Fruit fly (Drosophila melanogaster) whole organism, embryonic: Measurements from ENCODE around the gene Tmx3.

Experiments used
- Atf6 ChIP-seq: fragments of 200-800 bp; sonication (Bioruptor generic); IDR thresholded peaks from 2 replicates; pipeline ENCODE4 v1.3.6; 2022; ENCODE audit warnings: missing biosample characterization, missing genetic modification characterization
- CG13424 ChIP-seq: fragments of 200-800 bp; sonication (Bioruptor generic); optimal IDR thresholded peaks from 2 replicates; lab custom pipeline; 2019; ENCODE audit warnings: missing biosample characterization, mild to moderate bottlenecking, missing genetic modification characterization, moderate library complexity
- D ChIP-seq, 2 experiments: fragments of 200-800 bp in 1 of 2; fragments of >200 bp in 1 of 2; sonication (Bioruptor generic) in 1 of 2; optimal IDR thresholded peaks; 2 replicates in 1 of 2; 3 replicates in 1 of 2; lab custom pipeline; 2017; ENCODE audit warnings: mild to moderate bottlenecking in 1 of 2, missing biosample characterization in 1 of 2, missing genetic modification characterization in 1 of 2, missing genetic modification reagents in 1 of 2
- inv ChIP-seq: fragments of 200-800 bp; sonication (Bioruptor generic); IDR thresholded peaks from 2 replicates; pipeline ENCODE4 v1.3.6; 2022; ENCODE audit warnings: missing biosample characterization, missing genetic modification characterization; ENCODE audit not compliant: partially characterized antibody
- mirr ChIP-seq: fragments of 200-800 bp; sonication (Bioruptor generic); optimal IDR thresholded peaks from 3 replicates; lab custom pipeline; 2018; ENCODE audit warnings: missing biosample characterization, mild to moderate bottlenecking, missing genetic modification characterization
- nmo ChIP-seq: fragments of 200-800 bp; sonication (Bioruptor generic); optimal IDR thresholded peaks from 2 replicates; lab custom pipeline; 2018; ENCODE audit warnings: missing biosample characterization, mild to moderate bottlenecking, missing genetic modification characterization, moderate library complexity
- pita ChIP-seq: fragments of 200-800 bp; sonication (Bioruptor generic); optimal IDR thresholded peaks from 2 replicates; lab custom pipeline; 2017; ENCODE audit warnings: missing biosample characterization, mild to moderate bottlenecking, missing genetic modification characterization

DNA sequence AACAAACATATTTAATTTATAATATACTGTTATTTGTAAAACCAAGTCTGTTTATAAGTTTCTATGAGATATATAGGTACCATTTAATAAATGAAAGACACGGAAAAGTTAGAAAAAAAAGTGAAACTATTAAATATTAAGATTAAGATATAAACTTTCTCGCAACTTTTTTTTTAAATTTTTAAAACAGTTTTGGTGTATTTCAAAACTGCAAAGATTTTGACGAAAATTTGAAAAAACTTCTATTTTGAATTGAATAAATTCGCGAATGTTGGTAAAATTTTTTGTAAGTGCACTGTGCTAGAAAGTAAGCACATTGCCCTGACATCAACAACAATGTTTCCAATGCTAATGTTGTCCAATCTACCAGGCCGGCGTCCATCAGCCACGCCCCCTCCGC is 7.6 kb upstream of the Tmx3 start:
- TF ChIP-seq mirr (GFP tag; lab: Kevin White, UChicago) (no peak), Atf6 (GFP tag; lab: Robert Waterston, UW) (no peak), nmo (GFP tag; lab: Kevin White, UChicago) (no peak), inv (GFP tag; lab: Robert Waterston, UW) (no peak), D (optimal IDR thresholded peaks at IDR 0.05; lab: Kevin White, UChicago) (no peak), D (GFP tag; optimal IDR thresholded peaks at IDR 0.05; lab: Kevin White, UChicago) (no peak), CG13424 (tag; lab: Kevin White, UChicago) (no peak), pita (GFP tag; lab: Kevin White, UChicago) (no peak)
